Fruit fly (Drosophila melanogaster) whole organism, embryonic: ENCODE results near the gene CG42232.

Source experiments
- Atf3 ChIP-seq: fragments of 200-800 bp; sonication (Bioruptor generic); optimal IDR thresholded peaks from 3 replicates; lab custom pipeline; 2016; ENCODE audit warnings: missing biosample characterization, missing genetic modification characterization
- BtbVII ChIP-seq: fragments of 200-800 bp; sonication (Bioruptor generic); optimal IDR thresholded peaks from 3 replicates; lab custom pipeline; 2017; ENCODE audit warnings: missing biosample characterization, mild to moderate bottlenecking, missing genetic modification characterization
- CG10366 ChIP-seq: fragments of 200-800 bp; sonication (Bioruptor generic); IDR thresholded peaks from 2 replicates; pipeline ENCODE4 v1.3.6; 2022; ENCODE audit warnings: missing biosample characterization, missing genetic modification characterization
- CG10565 ChIP-seq: fragments of 200-800 bp; sonication (Bioruptor generic); optimal IDR thresholded peaks from 3 replicates; lab custom pipeline; 2016; ENCODE audit warnings: missing biosample characterization, mild to moderate bottlenecking, missing genetic modification characterization
- CG10979 ChIP-seq: fragments of 200-800 bp; sonication (Bioruptor generic); optimal IDR thresholded peaks from 2 replicates; lab custom pipeline; 2018; ENCODE audit warnings: missing biosample characterization, mild to moderate bottlenecking, missing genetic modification characterization, moderate library complexity
- CG11093 ChIP-seq: fragments of 200-800 bp; sonication (Bioruptor generic); IDR thresholded peaks from 3 replicates; pipeline ENCODE4 v1.3.6; 2022; ENCODE audit warnings: missing biosample characterization, missing genetic modification characterization
- CG12104 ChIP-seq: fragments of 200-800 bp; sonication (Bioruptor generic); optimal IDR thresholded peaks from 3 replicates; lab custom pipeline; 2016; ENCODE audit warnings: missing biosample characterization, missing genetic modification characterization
- CG14860 ChIP-seq: fragments of 200-800 bp; sonication (Bioruptor generic); IDR thresholded peaks from 3 replicates; pipeline ENCODE4 v1.3.6; 2022; ENCODE audit warnings: missing biosample characterization, missing genetic modification characterization; ENCODE audit not compliant: partially characterized antibody
- CG1647 ChIP-seq: fragments of 200-800 bp; sonication (Bioruptor generic); optimal IDR thresholded peaks from 3 replicates; lab custom pipeline; 2016; ENCODE audit warnings: missing biosample characterization, missing genetic modification characterization
- CG16815 ChIP-seq: fragments of 200-800 bp; sonication (Bioruptor generic); optimal IDR thresholded peaks from 3 replicates; lab custom pipeline; 2017; ENCODE audit warnings: missing biosample characterization, mild to moderate bottlenecking, missing genetic modification characterization
- CG17385 ChIP-seq: fragments of 200-800 bp; sonication (Bioruptor generic); optimal IDR thresholded peaks from 3 replicates; lab custom pipeline; 2018; ENCODE audit warnings: missing biosample characterization, mild to moderate bottlenecking, missing genetic modification characterization
- CG17568 ChIP-seq: fragments of 200-800 bp; sonication (Bioruptor generic); optimal IDR thresholded peaks from 2 replicates; lab custom pipeline; 2018; ENCODE audit warnings: missing biosample characterization, mild to moderate bottlenecking, missing genetic modification characterization, moderate library complexity
- CG18599 ChIP-seq: fragments of 200-800 bp; sonication (Bioruptor generic); optimal IDR thresholded peaks from 3 replicates; lab custom pipeline; 2017; ENCODE audit warnings: missing biosample characterization, missing genetic modification characterization, mild to moderate bottlenecking, moderate library complexity, missing genetic modification reagents
- CG18619 ChIP-seq: fragments of 200-800 bp; sonication (Bioruptor generic); optimal IDR thresholded peaks from 3 replicates; lab custom pipeline; 2017; ENCODE audit warnings: missing biosample characterization, mild to moderate bottlenecking, missing genetic modification characterization
- CG30403 ChIP-seq: fragments of 200-800 bp; sonication (Bioruptor generic); optimal IDR thresholded peaks from 3 replicates; lab custom pipeline; 2016; ENCODE audit warnings: missing biosample characterization, missing genetic modification characterization
- CG30431 ChIP-seq: fragments of 200-800 bp; sonication (Bioruptor generic); optimal IDR thresholded peaks from 2 replicates; lab custom pipeline; 2017; ENCODE audit warnings: missing biosample characterization, missing genetic modification characterization
- CG33213 ChIP-seq: fragments of 200-800 bp; sonication (Bioruptor generic); optimal IDR thresholded peaks from 3 replicates; lab custom pipeline; 2016; ENCODE audit warnings: missing biosample characterization, missing genetic modification characterization
- CG3847 ChIP-seq: fragments of 200-800 bp; sonication (Bioruptor generic); IDR thresholded peaks from 2 replicates; pipeline ENCODE4 v1.3.6; 2022; ENCODE audit warnings: missing biosample characterization, missing genetic modification characterization
- CG42726 ChIP-seq: fragments of 200-800 bp; sonication (Bioruptor generic); IDR thresholded peaks from 2 replicates; pipeline ENCODE4 v1.3.6; 2022; ENCODE audit warnings: missing biosample characterization, missing genetic modification characterization; ENCODE audit not compliant: partially characterized antibody
- CG4707 ChIP-seq: fragments of 200-800 bp; sonication (Bioruptor generic); optimal IDR thresholded peaks from 2 replicates; lab custom pipeline; 2018; ENCODE audit warnings: missing biosample characterization, mild to moderate bottlenecking, missing genetic modification characterization, moderate library complexity
- CG6689 ChIP-seq: fragments of 200-800 bp; sonication (Bioruptor generic); IDR thresholded peaks from 2 replicates; pipeline ENCODE4 v1.3.6; 2022; ENCODE audit warnings: missing biosample characterization, missing genetic modification characterization
- CG7372 ChIP-seq: fragments of 200-800 bp; sonication (Bioruptor generic); IDR thresholded peaks from 2 replicates; pipeline ENCODE4 v1.3.6; 2022; ENCODE audit warnings: missing biosample characterization, missing genetic modification characterization
- Chrac-16 ChIP-seq: fragments of 200-800 bp; sonication (Bioruptor generic); optimal IDR thresholded peaks from 3 replicates; lab custom pipeline; 2016; ENCODE audit warnings: missing biosample characterization, missing genetic modification characterization
- Dll ChIP-seq: fragments of 200-800 bp; sonication (Bioruptor generic); IDR thresholded peaks from 4 replicates; pipeline ENCODE4 v1.3.6; 2022; ENCODE audit warnings: missing biosample characterization, missing genetic modification characterization; ENCODE audit not compliant: partially characterized antibody
- Dp ChIP-seq: fragments of 200-800 bp; sonication (Bioruptor generic); optimal IDR thresholded peaks from 2 replicates; lab custom pipeline; 2018; ENCODE audit warnings: missing biosample characterization, mild to moderate bottlenecking, missing genetic modification characterization, moderate library complexity
- Ets97D ChIP-seq: fragments of 200-800 bp; sonication (Bioruptor generic); optimal IDR thresholded peaks from 3 replicates; lab custom pipeline; 2016; ENCODE audit warnings: missing biosample characterization, missing genetic modification characterization
- Hr3 ChIP-seq: fragments of 200-800 bp; sonication (Bioruptor generic); optimal IDR thresholded peaks from 3 replicates; lab custom pipeline; 2016; ENCODE audit warnings: missing biosample characterization, missing genetic modification characterization
- Pdp1 ChIP-seq, 2 experiments: fragments of 200-800 bp; sonication (Bioruptor generic); optimal IDR thresholded peaks; 3 replicates each; lab custom pipeline; 2016; ENCODE audit warnings: missing biosample characterization in 2 of 2, missing genetic modification characterization in 2 of 2, mild to moderate bottlenecking in 1 of 2, moderate library complexity in 1 of 2
- Six4 ChIP-seq: fragments of 200-800 bp; sonication (Bioruptor generic); optimal IDR thresholded peaks from 2 replicates; lab custom pipeline; 2016; ENCODE audit warnings: missing biosample characterization, missing genetic modification characterization
- Ssrp ChIP-seq: fragments of 200-800 bp; sonication (Bioruptor generic); optimal IDR thresholded peaks from 2 replicates; lab custom pipeline; 2018; ENCODE audit warnings: missing biosample characterization, mild to moderate bottlenecking, missing genetic modification characterization, moderate library complexity
- bbx ChIP-seq: fragments of 200-800 bp; sonication (Bioruptor generic); IDR thresholded peaks from 2 replicates; pipeline ENCODE4 v1.3.6; 2022; ENCODE audit warnings: missing biosample characterization, missing genetic modification characterization; ENCODE audit not compliant: partially characterized antibody
- cas ChIP-seq: fragments of 200-800 bp; sonication (Bioruptor generic); IDR thresholded peaks from 2 replicates; pipeline ENCODE4 v1.3.6; 2022; ENCODE audit warnings: missing biosample characterization, missing genetic modification characterization
- ems ChIP-seq: fragments of 200-800 bp; sonication (Bioruptor generic); optimal IDR thresholded peaks from 3 replicates; lab custom pipeline; 2016; ENCODE audit warnings: missing biosample characterization, missing genetic modification characterization
- gro ChIP-seq: fragments of 200-800 bp; sonication (Bioruptor generic); optimal IDR thresholded peaks from 2 replicates; lab custom pipeline; 2016; ENCODE audit warnings: missing biosample characterization, missing genetic modification characterization
- h ChIP-seq: fragments of >200 bp; optimal IDR thresholded peaks from 2 replicates; lab custom pipeline; 2017
- her ChIP-seq: fragments of 200-800 bp; sonication (Bioruptor generic); optimal IDR thresholded peaks from 2 replicates; lab custom pipeline; 2016; ENCODE audit warnings: missing biosample characterization, missing genetic modification characterization
- insv ChIP-seq, 2 experiments: fragments of 200-800 bp; sonication (Bioruptor generic); optimal IDR thresholded peaks; 3 replicates each; lab custom pipeline; 2016 to 2018; ENCODE audit warnings: missing biosample characterization in 2 of 2, missing genetic modification characterization in 2 of 2
- kay ChIP-seq: fragments of 200-800 bp; sonication (Bioruptor generic); optimal IDR thresholded peaks from 2 replicates; lab custom pipeline; 2016; ENCODE audit warnings: missing biosample characterization, missing genetic modification characterization
- nmo ChIP-seq: fragments of 200-800 bp; sonication (Bioruptor generic); optimal IDR thresholded peaks from 2 replicates; lab custom pipeline; 2018; ENCODE audit warnings: missing biosample characterization, mild to moderate bottlenecking, missing genetic modification characterization, moderate library complexity
- nom ChIP-seq: fragments of 200-800 bp; sonication (Bioruptor generic); optimal IDR thresholded peaks from 2 replicates; lab custom pipeline; 2017; ENCODE audit warnings: missing biosample characterization, missing genetic modification characterization, mild to moderate bottlenecking, moderate library complexity, missing genetic modification reagents
- otp ChIP-seq: fragments of 200-800 bp; sonication (Bioruptor generic); IDR thresholded peaks from 3 replicates; pipeline ENCODE4, ENCODE4 v1.3.6; 2022; ENCODE audit warnings: missing biosample characterization, missing genetic modification characterization
- pan ChIP-seq, 4 experiments: fragments of >200 bp in 3 of 4; fragments of 200-800 bp in 1 of 4; sonication (Bioruptor generic) in 1 of 4; optimal IDR thresholded peaks in 3 of 4; IDR thresholded peaks in 1 of 4; 2 replicates each; pipeline versions ENCODE4 v1.3.6 to Lab custom; 2017 to 2022; ENCODE audit warnings: missing biosample characterization in 2 of 4, missing genetic modification characterization in 2 of 4, mixed read lengths in 1 of 4
- pros ChIP-seq: fragments of 200-800 bp; sonication (Bioruptor generic); optimal IDR thresholded peaks from 3 replicates; lab custom pipeline; 2019; ENCODE audit warnings: missing biosample characterization, mild to moderate bottlenecking, missing genetic modification characterization, moderate library complexity
- psq ChIP-seq: fragments of 200-800 bp; sonication (Bioruptor generic); optimal IDR thresholded peaks from 2 replicates; lab custom pipeline; 2017; ENCODE audit warnings: missing biosample characterization, missing genetic modification characterization
- row ChIP-seq: fragments of 200-800 bp; sonication (Bioruptor generic); IDR thresholded peaks from 3 replicates; pipeline ENCODE4 v1.3.6; 2022; ENCODE audit warnings: missing biosample characterization, missing genetic modification characterization
- scrt ChIP-seq: fragments of 200-800 bp; sonication (Bioruptor generic); optimal IDR thresholded peaks from 2 replicates; lab custom pipeline; 2018; ENCODE audit warnings: missing biosample characterization, mild to moderate bottlenecking, missing genetic modification characterization, moderate library complexity
- shn ChIP-seq: fragments of 200-800 bp; sonication (Bioruptor generic); optimal IDR thresholded peaks from 3 replicates; lab custom pipeline; 2016; ENCODE audit warnings: missing biosample characterization, missing genetic modification characterization
- stc ChIP-seq: fragments of 200-800 bp; sonication (Bioruptor generic); IDR thresholded peaks from 2 replicates; pipeline ENCODE4 v1.3.6; 2022; ENCODE audit warnings: missing biosample characterization, missing genetic modification characterization
- tx ChIP-seq: fragments of 200-800 bp; sonication (Bioruptor generic); optimal IDR thresholded peaks from 2 replicates; lab custom pipeline; 2016; ENCODE audit warnings: missing biosample characterization, missing genetic modification characterization
- z ChIP-seq: fragments of 200-800 bp; sonication (Bioruptor generic); IDR thresholded peaks from 3 replicates; pipeline ENCODE4 v1.3.6; 2022; ENCODE audit warnings: missing biosample characterization, missing genetic modification characterization
- zfh2 ChIP-seq: fragments of 200-800 bp; sonication (Bioruptor generic); optimal IDR thresholded peaks from 2 replicates; lab custom pipeline; 2016; ENCODE audit warnings: missing biosample characterization, missing genetic modification characterization

CG42232 gene

dm6 chr3R:16453597-16453996 lies 15.9 kb downstream of the CG42232 start, which contains the start of gene Pak3 (continued):
- TF ChIP-seq CG3847 (GFP tag; lab: Robert Waterston, UW) (peak; percentile 39; the same call in 1 of the 2 replicates), CG18619 (no peak), tx (GFP tag; lab: Kevin White, UChicago) (no peak), h (lab: Kevin White, UChicago) (no peak), scrt (GFP tag; lab: Kevin White, UChicago) (no peak), Six4 (GFP tag; lab: Kevin White, UChicago) (no peak), CG17568 (GFP tag; lab: Kevin White, UChicago) (no peak), z (GFP tag; lab: Robert Waterston, UW) (no peak), CG11093 (GFP tag; lab: Robert Waterston, UW) (no peak), ems (GFP tag; lab: Kevin White, UChicago) (no peak), psq (GFP tag; lab: Kevin White, UChicago) (no peak), bbx (GFP tag; lab: Robert Waterston, UW) (peak; percentile 82), CG30431 (GFP tag; lab: Kevin White, UChicago) (no peak), Atf3 (GFP tag; lab: Kevin White, UChicago) (no peak), CG1647 (no peak), Dp (GFP tag; lab: Kevin White, UChicago) (peak; percentile 63), her (GFP tag; lab: Kevin White, UChicago) (no peak), Chrac-16 (GFP tag; lab: Kevin White, UChicago) (no peak), Ssrp (no peak), BtbVII (GFP tag; lab: Kevin White, UChicago) (no peak), CG7372 (no peak), stc (no peak), CG10565 (GFP tag; lab: Kevin White, UChicago) (no peak), insv (GFP tag; optimal IDR thresholded peaks at IDR 0.05; lab: Kevin White, UChicago) (no peak), nmo (GFP tag; lab: Kevin White, UChicago) (peak; percentile 49), Ets97D (GFP tag; lab: Kevin White, UChicago) (peak; percentile 38), CG14860 (GFP tag; lab: Robert Waterston, UW) (peak; percentile 53; the same call in 1 of the 3 replicates), CG42726 (GFP tag; lab: Robert Waterston, UW) (peak; percentile 73), otp (no peak), CG10366 (GFP tag; lab: Robert Waterston, UW) (no peak), CG4707 (GFP tag; lab: Kevin White, UChicago) (no peak), row (GFP tag; lab: Robert Waterston, UW) (peak; percentile 51; the same call in 1 of the 3 replicates), CG18599 (no peak), CG6689 (GFP tag; lab: Robert Waterston, UW) (no peak), Hr3 (GFP tag; lab: Kevin White, UChicago) (no peak), CG12104 (GFP tag; lab: Kevin White, UChicago) (no peak), CG10979 (tag; lab: Kevin White, UChicago) (no peak), cas (GFP tag; lab: Robert Waterston, UW) (no peak)

- TF ChIP-seq pan (optimal IDR thresholded peaks at IDR 0.05; lab: Kevin White, UChicago) = no peak
- TF ChIP-seq pan (GFP tag; optimal IDR thresholded peaks at IDR 0.05 in 1 of 2, IDR thresholded peaks at IDR 0.05 in 1 of 2) = no peak
- TF ChIP-seq CG30403 (GFP tag; lab: Kevin White, UChicago) = no peak
- TF ChIP-seq Dll = peak; percentile 34; the same call in 1 of the 4 replicates
- peak; percentile 80 for TF ChIP-seq CG17385 (GFP tag; lab: Kevin White, UChicago)
- TF ChIP-seq shn (GFP tag; lab: Kevin White, UChicago) = no peak
- no peak for TF ChIP-seq gro (GFP tag; lab: Kevin White, UChicago)
- peak; percentile 97 for TF ChIP-seq pros (GFP tag; lab: Kevin White, UChicago)
- no peak for TF ChIP-seq CG33213
- peak; percentile 36 for TF ChIP-seq nom (GFP tag; lab: Kevin White, UChicago)
- TF ChIP-seq zfh2 (GFP tag; lab: Kevin White, UChicago) = no peak
- TF ChIP-seq CG16815 = no peak
- peak in 1 of 2 experiments; percentile 56 for TF ChIP-seq Pdp1 (GFP tag; optimal IDR thresholded peaks at IDR 0.05; lab: Kevin White, UChicago)
- peak; percentile 90 for TF ChIP-seq kay (GFP tag; lab: Kevin White, UChicago)
Observed at dm6 chr3R:16452954-16453587, 16.4 kb downstream of the CG42232 start.
